Fruit fly (Drosophila melanogaster): ENCODE results near the gene CG31542.

The CG31542 gene

dm6 chr3R:5392621-5393020, 23.3 kb downstream of the CG31542 start, which contains the start of gene kkv:
kkv (minus strand) TSS chr3R:5392866.
- no peak for TF ChIP-seq Sox102F (GFP tag; optimal IDR thresholded peaks at IDR 0.05)
- TF ChIP-seq eg (GFP tag; IDR thresholded peaks at IDR 0.05): peak; percentile 39; the same call in 1 of the 3 replicates

dm6 chr3R:5393742-5394391, 24.5 kb downstream of the CG31542 start, which contains the start of gene CG1172:
CG1172 (plus strand) TSS chr3R:5393922.
- TF ChIP-seq svp (GFP tag) (peak; percentile 88), lz (GFP tag; optimal IDR thresholded peaks at IDR 0.05) (peak; percentile 9), Sox14 (GFP tag; optimal IDR thresholded peaks at IDR 0.05) (peak; percentile 25), Sox15 (GFP tag; optimal IDR thresholded peaks at IDR 0.05) (no peak), CG8632 (GFP tag; optimal IDR thresholded peaks at IDR 0.05) (no peak), Met (GFP tag; optimal IDR thresholded peaks at IDR 0.05) (peak; percentile 9), Eip78C (GFP tag) (peak; percentile 67), CG1621 (tag; optimal IDR thresholded peaks at IDR 0.05) (peak; percentile 17)

- no peak for TF ChIP-seq CG6854 (GFP tag; optimal IDR thresholded peaks at IDR 0.05)
- no peak for TF ChIP-seq CG6276 (GFP tag; optimal IDR thresholded peaks at IDR 0.05)
- TF ChIP-seq CG11294 (GFP tag; IDR thresholded peaks at IDR 0.05): no peak
- no peak for TF ChIP-seq achi (GFP tag; optimal IDR thresholded peaks at IDR 0.05)
- no peak for TF ChIP-seq Sox102F (GFP tag; optimal IDR thresholded peaks at IDR 0.05)
- TF ChIP-seq CG15336 (GFP tag; IDR thresholded peaks at IDR 0.05): no peak
- no peak for TF ChIP-seq Hr38 (GFP tag; optimal IDR thresholded peaks at IDR 0.05)
- TF ChIP-seq Sox15 (GFP tag; optimal IDR thresholded peaks at IDR 0.05): no peak
- no peak for TF ChIP-seq CG7368 (GFP tag; optimal IDR thresholded peaks at IDR 0.05)
- no peak for TF ChIP-seq fd59A (GFP tag; optimal IDR thresholded peaks at IDR 0.05)
- TF ChIP-seq Smox (GFP tag; optimal IDR thresholded peaks at IDR 0.05): no peak
- TF ChIP-seq Gug (GFP tag; IDR thresholded peaks at IDR 0.05): no peak
- no peak for TF ChIP-seq Hr39 (GFP tag; optimal IDR thresholded peaks at IDR 0.05)
Observed at dm6 chr3R:5395210-5395609, 25.9 kb downstream of the CG31542 start.

dm6 chr3R:5399096-5399495, 29.8 kb downstream of the CG31542 start, which contains the start of gene Or83a:
Or83a (minus strand) TSS chr3R:5399196.
- no peak for TF ChIP-seq CG8119 (GFP tag; IDR thresholded peaks at IDR 0.05)
- TF ChIP-seq Hr38 (GFP tag; optimal IDR thresholded peaks at IDR 0.05): no peak
- TF ChIP-seq spab (GFP tag; optimal IDR thresholded peaks at IDR 0.05): no peak
- TF ChIP-seq cyc (GFP tag; optimal IDR thresholded peaks at IDR 0.05): no peak
- no peak for TF ChIP-seq Sox14 (GFP tag; optimal IDR thresholded peaks at IDR 0.05)

dm6 chr3R:5403963-5404362, 34.6 kb downstream of the CG31542 start, which contains the start of gene CG2663:
CG2663 (minus strand) TSS chr3R:5404135.
- TF ChIP-seq CG10631 (GFP tag; optimal IDR thresholded peaks at IDR 0.05) (no peak), topi (GFP tag; optimal IDR thresholded peaks at IDR 0.05) (no peak), Smox (GFP tag; optimal IDR thresholded peaks at IDR 0.05) (no peak), CG9139 (GFP tag; optimal IDR thresholded peaks at IDR 0.05) (no peak), Hr39 (GFP tag; optimal IDR thresholded peaks at IDR 0.05) (no peak), CG6792 (GFP tag; optimal IDR thresholded peaks at IDR 0.05) (no peak), Sox15 (GFP tag; optimal IDR thresholded peaks at IDR 0.05) (no peak), CG6163 (GFP tag; IDR thresholded peaks at IDR 0.05) (0 out of 3 replicates have a peak, but pooled peaks have one; percentile 18), svp (GFP tag) (no peak), CG6854 (GFP tag; optimal IDR thresholded peaks at IDR 0.05) (no peak), CG11762 (GFP tag; optimal IDR thresholded peaks at IDR 0.05; ENCODE audit: insufficient read depth) (no peak), Eip93F (GFP tag; optimal IDR thresholded peaks at IDR 0.05) (no peak), Eip78C (GFP tag) (peak; percentile 70), CG3919 (GFP tag; optimal IDR thresholded peaks at IDR 0.05) (peak; percentile 15), CG1621 (tag; optimal IDR thresholded peaks at IDR 0.05) (peak; percentile 2), CG8119 (GFP tag; IDR thresholded peaks at IDR 0.05) (0 out of 3 replicates have a peak, but pooled peaks have one; percentile 22), CG31627 (GFP tag; optimal IDR thresholded peaks at IDR 0.05) (no peak), salr (GFP tag; optimal IDR thresholded peaks at IDR 0.05) (no peak), Ets21C (GFP tag; optimal IDR thresholded peaks at IDR 0.05) (no peak), esn (GFP tag; optimal IDR thresholded peaks at IDR 0.05) (no peak), CG6276 (GFP tag; optimal IDR thresholded peaks at IDR 0.05) (peak; percentile 6), CG8632 (GFP tag; optimal IDR thresholded peaks at IDR 0.05) (no peak), Eip75B (GFP tag; optimal IDR thresholded peaks at IDR 0.05) (no peak), achi (GFP tag; optimal IDR thresholded peaks at IDR 0.05) (peak; percentile 1), OdsH (GFP tag; optimal IDR thresholded peaks at IDR 0.05) (no peak), Sox102F (GFP tag; optimal IDR thresholded peaks at IDR 0.05) (no peak), eg (GFP tag; IDR thresholded peaks at IDR 0.05) (peak; percentile 55; the same call in 2 of the 3 replicates), CG15336 (GFP tag; IDR thresholded peaks at IDR 0.05) (peak; percentile 33; the same call in 1 of the 2 replicates), Hr4 (GFP tag; optimal IDR thresholded peaks at IDR 0.05) (no peak)

Data from whole organism, prepupa.